Fruit fly (Drosophila melanogaster) whole organism, embryonic: Measurements from ENCODE around the gene CG11095.

Experiments used
- Atf-2 ChIP-seq: fragments of 200-800 bp; sonication (Bioruptor generic); optimal IDR thresholded peaks from 2 replicates; lab custom pipeline; 2016; ENCODE audit warnings: missing biosample characterization, missing genetic modification characterization
- Awh ChIP-seq: fragments of 200-800 bp; sonication (Bioruptor generic); IDR thresholded peaks from 2 replicates; pipeline ENCODE4, ENCODE4 v1.3.6; 2022; ENCODE audit warnings: missing biosample characterization, missing genetic modification characterization
- BEAF-32 ChIP-seq: fragments of 200-800 bp; sonication (Bioruptor generic); optimal IDR thresholded peaks from 3 replicates; lab custom pipeline; 2017; ENCODE audit warnings: missing biosample characterization, missing genetic modification characterization, mild to moderate bottlenecking, moderate library complexity, missing genetic modification reagents
- C15 ChIP-seq: fragments of 200-800 bp; sonication (Bioruptor generic); IDR thresholded peaks from 3 replicates; pipeline ENCODE4 v1.3.6; 2022; ENCODE audit warnings: missing biosample characterization, missing genetic modification characterization
- CG10267 ChIP-seq: fragments of 200-800 bp; sonication (Bioruptor generic); optimal IDR thresholded peaks from 2 replicates; lab custom pipeline; 2018; ENCODE audit warnings: missing biosample characterization, mild to moderate bottlenecking, missing genetic modification characterization, moderate library complexity
- CG10431 ChIP-seq: fragments of 200-800 bp; sonication (Bioruptor generic); optimal IDR thresholded peaks from 3 replicates; lab custom pipeline; 2018; ENCODE audit warnings: missing biosample characterization, mild to moderate bottlenecking, missing genetic modification characterization
- CG10462 ChIP-seq: fragments of 200-800 bp; sonication (Bioruptor generic); optimal IDR thresholded peaks from 2 replicates; lab custom pipeline; 2016; ENCODE audit warnings: missing biosample characterization, missing genetic modification characterization
- CG11398 ChIP-seq: fragments of 200-800 bp; sonication (Bioruptor generic); optimal IDR thresholded peaks from 2 replicates; lab custom pipeline; 2016; ENCODE audit warnings: missing biosample characterization, missing genetic modification characterization
- CG11723 ChIP-seq: fragments of 200-800 bp; sonication (Bioruptor generic); optimal IDR thresholded peaks from 2 replicates; lab custom pipeline; 2017; ENCODE audit warnings: missing biosample characterization, mild to moderate bottlenecking, missing genetic modification characterization
- CG12299 ChIP-seq: fragments of 200-800 bp; sonication (Bioruptor generic); optimal IDR thresholded peaks from 2 replicates; lab custom pipeline; 2018; ENCODE audit warnings: missing biosample characterization, mild to moderate bottlenecking, missing genetic modification characterization
- CG1233 ChIP-seq: fragments of 200-800 bp; sonication (Bioruptor generic); optimal IDR thresholded peaks from 4 replicates; lab custom pipeline; 2018; ENCODE audit warnings: missing biosample characterization, mild to moderate bottlenecking, missing genetic modification characterization
- CG13894 ChIP-seq: fragments of 200-800 bp; sonication (Bioruptor generic); optimal IDR thresholded peaks from 3 replicates; lab custom pipeline; 2018; ENCODE audit warnings: missing biosample characterization, mild to moderate bottlenecking, missing genetic modification characterization, moderate library complexity
- CG15011 ChIP-seq: fragments of 200-800 bp; sonication (Bioruptor generic); optimal IDR thresholded peaks from 3 replicates; lab custom pipeline; 2018; ENCODE audit warnings: missing biosample characterization, mild to moderate bottlenecking, missing genetic modification characterization
- CG15479 ChIP-seq: fragments of 200-800 bp; sonication (Bioruptor generic); optimal IDR thresholded peaks from 3 replicates; lab custom pipeline; 2019; ENCODE audit warnings: missing biosample characterization, mild to moderate bottlenecking, missing genetic modification characterization, moderate library complexity
- CG15514 ChIP-seq: fragments of 200-800 bp; sonication (Bioruptor generic); optimal IDR thresholded peaks from 3 replicates; lab custom pipeline; 2017; ENCODE audit warnings: missing biosample characterization, missing genetic modification characterization, mild to moderate bottlenecking, moderate library complexity, missing genetic modification reagents
- CG16863 ChIP-seq: fragments of 200-800 bp; sonication (Bioruptor generic); optimal IDR thresholded peaks from 3 replicates; lab custom pipeline; 2016; ENCODE audit warnings: missing biosample characterization, missing genetic modification characterization
- CG17359 ChIP-seq: fragments of 200-800 bp; sonication (Bioruptor generic); optimal IDR thresholded peaks from 3 replicates; lab custom pipeline; 2018; ENCODE audit warnings: missing biosample characterization, mild to moderate bottlenecking, missing genetic modification characterization, moderate library complexity
- CG17568 ChIP-seq: fragments of 200-800 bp; sonication (Bioruptor generic); optimal IDR thresholded peaks from 2 replicates; lab custom pipeline; 2018; ENCODE audit warnings: missing biosample characterization, mild to moderate bottlenecking, missing genetic modification characterization, moderate library complexity
- CG2129 ChIP-seq: fragments of 200-800 bp; sonication (Bioruptor generic); IDR thresholded peaks from 2 replicates; pipeline ENCODE4 v1.3.6; 2022; ENCODE audit warnings: missing biosample characterization, missing genetic modification characterization; ENCODE audit not compliant: partially characterized antibody
- CG32772 ChIP-seq: fragments of 200-800 bp; sonication (Bioruptor generic); IDR thresholded peaks from 2 replicates; pipeline ENCODE4 v1.3.6; 2022; ENCODE audit warnings: missing biosample characterization, missing genetic modification characterization
- CG4707 ChIP-seq: fragments of 200-800 bp; sonication (Bioruptor generic); optimal IDR thresholded peaks from 2 replicates; lab custom pipeline; 2018; ENCODE audit warnings: missing biosample characterization, mild to moderate bottlenecking, missing genetic modification characterization, moderate library complexity
- CG5180 ChIP-seq: fragments of 200-800 bp; sonication (Bioruptor generic); optimal IDR thresholded peaks from 3 replicates; lab custom pipeline; 2017; ENCODE audit warnings: missing biosample characterization, missing genetic modification characterization, mild to moderate bottlenecking, moderate library complexity, missing genetic modification reagents
- CG6175 ChIP-seq: fragments of 200-800 bp; sonication (Bioruptor generic); IDR thresholded peaks from 3 replicates; pipeline ENCODE4 v1.3.6; 2022; ENCODE audit warnings: missing biosample characterization, missing genetic modification characterization
- CG6272 ChIP-seq: fragments of 200-800 bp; sonication (Bioruptor generic); IDR thresholded peaks from 2 replicates; pipeline ENCODE4 v1.3.6; 2022; ENCODE audit warnings: missing biosample characterization, missing genetic modification characterization
- CG6683 ChIP-seq: fragments of 200-800 bp; sonication (Bioruptor generic); optimal IDR thresholded peaks from 2 replicates; lab custom pipeline; 2017; ENCODE audit warnings: missing biosample characterization, mild to moderate bottlenecking, missing genetic modification characterization, missing genetic modification reagents
- CG8359 ChIP-seq: fragments of 200-800 bp; sonication (Bioruptor generic); optimal IDR thresholded peaks from 2 replicates; lab custom pipeline; 2017; ENCODE audit warnings: missing biosample characterization, mild to moderate bottlenecking, missing genetic modification characterization, borderline replicate concordance
- CG8388 ChIP-seq: fragments of 200-800 bp; sonication (Bioruptor generic); optimal IDR thresholded peaks from 2 replicates; lab custom pipeline; 2019; ENCODE audit warnings: missing biosample characterization, mild to moderate bottlenecking, missing genetic modification characterization, moderate library complexity
- Doc3 ChIP-seq: fragments of 200-800 bp; sonication (Bioruptor generic); IDR thresholded peaks from 3 replicates; pipeline ENCODE4 v1.3.6; 2022; ENCODE audit warnings: missing biosample characterization, missing genetic modification characterization; ENCODE audit not compliant: partially characterized antibody
- Dp ChIP-seq: fragments of 200-800 bp; sonication (Bioruptor generic); optimal IDR thresholded peaks from 2 replicates; lab custom pipeline; 2018; ENCODE audit warnings: missing biosample characterization, mild to moderate bottlenecking, missing genetic modification characterization, moderate library complexity
- ERR ChIP-seq: fragments of 200-800 bp; sonication (Bioruptor generic); optimal IDR thresholded peaks from 2 replicates; lab custom pipeline; 2016; ENCODE audit warnings: missing biosample characterization, missing genetic modification characterization
- HmgD ChIP-seq: fragments of 200-800 bp; sonication (Bioruptor generic); optimal IDR thresholded peaks from 3 replicates; lab custom pipeline; 2016; ENCODE audit warnings: missing biosample characterization, missing genetic modification characterization
- Hr39 ChIP-seq: fragments of >200 bp; optimal IDR thresholded peaks from 2 replicates; lab custom pipeline; 2017
- Hr51 ChIP-seq, 2 experiments: fragments of 200-800 bp; sonication (Bioruptor generic); optimal IDR thresholded peaks; 2 replicates in 1 of 2; 3 replicates in 1 of 2; lab custom pipeline; 2016 to 2018; ENCODE audit warnings: missing biosample characterization in 2 of 2, missing genetic modification characterization in 2 of 2, mild to moderate bottlenecking in 1 of 2, moderate library complexity in 1 of 2
- Mrtf ChIP-seq: fragments of 200-800 bp; sonication (Bioruptor generic); IDR thresholded peaks from 3 replicates; pipeline ENCODE4 v1.3.6; 2022; ENCODE audit warnings: missing biosample characterization, missing genetic modification characterization
- TFAM ChIP-seq: fragments of 200-800 bp; sonication (Bioruptor generic); optimal IDR thresholded peaks from 2 replicates; lab custom pipeline; 2017; ENCODE audit warnings: missing biosample characterization, missing genetic modification characterization, inconsistent platforms
- YL-1 ChIP-seq: fragments of 200-800 bp; sonication (Bioruptor generic); optimal IDR thresholded peaks from 3 replicates; lab custom pipeline; 2017; ENCODE audit warnings: missing biosample characterization, mild to moderate bottlenecking, missing genetic modification characterization
- az2 ChIP-seq: fragments of 200-800 bp; sonication (Bioruptor generic); optimal IDR thresholded peaks from 3 replicates; lab custom pipeline; 2016; ENCODE audit warnings: missing biosample characterization, missing genetic modification characterization
- da ChIP-seq: fragments of 200-800 bp; sonication (Bioruptor generic); optimal IDR thresholded peaks from 2 replicates; lab custom pipeline; 2016; ENCODE audit warnings: missing biosample characterization, missing genetic modification characterization
- dmrt11E ChIP-seq: fragments of 200-800 bp; sonication (Bioruptor generic); optimal IDR thresholded peaks from 3 replicates; lab custom pipeline; 2018; ENCODE audit warnings: missing biosample characterization, mild to moderate bottlenecking, missing genetic modification characterization, moderate library complexity
- dysf ChIP-seq: fragments of 200-800 bp; sonication (Bioruptor generic); IDR thresholded peaks from 3 replicates; pipeline ENCODE4 v1.3.6; 2022; ENCODE audit warnings: missing biosample characterization, missing genetic modification characterization
- h ChIP-seq: fragments of >200 bp; optimal IDR thresholded peaks from 2 replicates; lab custom pipeline; 2017
- prd ChIP-seq, 3 experiments: fragments of >200 bp in 2 of 3; fragments of 200-800 bp in 1 of 3; sonication (Bioruptor generic) in 1 of 3; optimal IDR thresholded peaks in 2 of 3; IDR thresholded peaks in 1 of 3; 2 replicates in 2 of 3; 3 replicates in 1 of 3; pipeline versions ENCODE4 v1.3.6 to Lab custom; 2017 to 2022; ENCODE audit warnings: missing biosample characterization in 1 of 3, missing genetic modification characterization in 1 of 3
- sima ChIP-seq: fragments of 200-800 bp; sonication (Bioruptor generic); optimal IDR thresholded peaks from 2 replicates; lab custom pipeline; 2016; ENCODE audit warnings: missing biosample characterization, missing genetic modification characterization
- slp2 ChIP-seq: fragments of 200-800 bp; sonication (Bioruptor generic); optimal IDR thresholded peaks from 2 replicates; lab custom pipeline; 2016; ENCODE audit warnings: missing biosample characterization, missing genetic modification characterization
- sna ChIP-seq: fragments of 200-800 bp; sonication (Bioruptor generic); IDR thresholded peaks from 2 replicates; pipeline ENCODE4 v1.3.6; 2022; ENCODE audit warnings: missing biosample characterization, missing genetic modification characterization; ENCODE audit not compliant: partially characterized antibody
- tll ChIP-seq, 2 experiments: fragments of 200-800 bp in 1 of 2; fragments of >200 bp in 1 of 2; sonication (Bioruptor generic) in 1 of 2; optimal IDR thresholded peaks; 2 replicates each; lab custom pipeline; 2017 to 2019; ENCODE audit warnings: missing biosample characterization in 2 of 2, missing genetic modification characterization in 2 of 2, mild to moderate bottlenecking in 1 of 2, moderate library complexity in 1 of 2
- tna ChIP-seq: fragments of 200-800 bp; sonication (Bioruptor generic); IDR thresholded peaks from 2 replicates; pipeline ENCODE4 v1.3.6; 2022; ENCODE audit warnings: missing biosample characterization, missing genetic modification characterization; ENCODE audit not compliant: partially characterized antibody
- toy ChIP-seq: fragments of 200-800 bp; sonication (Bioruptor generic); IDR thresholded peaks from 2 replicates; pipeline ENCODE4 v1.3.6; 2022; ENCODE audit warnings: missing biosample characterization, missing genetic modification characterization
- trh ChIP-seq: fragments of 200-800 bp; sonication (Bioruptor generic); optimal IDR thresholded peaks from 2 replicates; lab custom pipeline; 2016; ENCODE audit warnings: missing biosample characterization, missing genetic modification characterization
- usp ChIP-seq: fragments of >200 bp; optimal IDR thresholded peaks from 2 replicates; lab custom pipeline; 2017; ENCODE audit warnings: missing biosample characterization, missing genetic modification characterization

The CG11095 gene

dm6 chrX:13811480-13811879 lies at the start of gene CG11095 (continued):
- TF ChIP-seq Hr51 (GFP tag; optimal IDR thresholded peaks at IDR 0.05; lab: Kevin White, UChicago) (no peak), CG6175 (GFP tag; lab: Robert Waterston, UW) (no peak), CG17568 (GFP tag; lab: Kevin White, UChicago) (no peak), CG15514 (GFP tag; lab: Kevin White, UChicago) (peak; percentile 54), Atf-2 (no peak), h (no peak), Hr39 (lab: Kevin White, UChicago) (no peak), CG11398 (GFP tag; lab: Kevin White, UChicago) (no peak), CG13894 (tag; lab: Kevin White, UChicago) (no peak), CG10431 (GFP tag; lab: Kevin White, UChicago) (no peak), Doc3 (peak; percentile 26; the same call in 1 of the 3 replicates), CG10462 (GFP tag; lab: Kevin White, UChicago) (no peak), HmgD (GFP tag; lab: Kevin White, UChicago) (no peak), CG8359 (GFP tag; lab: Kevin White, UChicago) (no peak), CG16863 (no peak), CG15479 (GFP tag; lab: Kevin White, UChicago) (no peak), dysf (no peak), CG5180 (no peak), CG2129 (GFP tag; lab: Robert Waterston, UW) (0 out of 2 replicates have a peak, but pooled peaks have one; percentile 21), da (GFP tag; lab: Kevin White, UChicago) (no peak), C15 (GFP tag; lab: Robert Waterston, UW) (no peak), CG32772 (GFP tag; lab: Robert Waterston, UW) (no peak), tll (GFP tag; optimal IDR thresholded peaks at IDR 0.05; lab: Kevin White, UChicago) (no peak), Dp (GFP tag; lab: Kevin White, UChicago) (peak; percentile 30), CG1233 (no peak), dmrt11E (tag; lab: Kevin White, UChicago) (no peak), CG10267 (tag; lab: Kevin White, UChicago) (no peak), sna (0 out of 2 replicates have a peak, but pooled peaks have one; percentile 34), TFAM (no peak), CG4707 (GFP tag; lab: Kevin White, UChicago) (no peak), toy (GFP tag; lab: Robert Waterston, UW) (no peak), CG6683 (GFP tag; lab: Kevin White, UChicago) (no peak), CG17359 (tag; lab: Kevin White, UChicago) (no peak), tna (GFP tag; lab: Robert Waterston, UW) (no peak), trh (GFP tag; lab: Kevin White, UChicago) (no peak), sima (GFP tag; lab: Kevin White, UChicago) (no peak), slp2 (GFP tag; lab: Kevin White, UChicago) (no peak), CG8388 (GFP tag; lab: Kevin White, UChicago) (no peak), ERR (no peak), CG15011 (GFP tag; lab: Kevin White, UChicago) (no peak), az2 (GFP tag; lab: Kevin White, UChicago) (no peak), CG11723 (GFP tag; lab: Kevin White, UChicago) (no peak), YL-1 (GFP tag; lab: Kevin White, UChicago) (peak; percentile 18), CG12299 (tag; lab: Kevin White, UChicago) (no peak), BEAF-32 (GFP tag; lab: Kevin White, UChicago) (peak; percentile 70), Mrtf (GFP tag; lab: Robert Waterston, UW) (no peak), CG6272 (no peak), Awh (no peak), usp (GFP tag; lab: Kevin White, UChicago) (no peak), prd (optimal IDR thresholded peaks at IDR 0.05; lab: Kevin White, UChicago) (no peak), prd (GFP tag; IDR thresholded peaks at IDR 0.05; lab: Robert Waterston, UW) (no peak)
